Fruit fly (Drosophila melanogaster) whole organism, prepupa: Measurements from ENCODE around the gene Past1.

Experiments used
- Blimp-1 ChIP-seq: fragments of 200-800 bp; sonication (Bioruptor generic); optimal IDR thresholded peaks from 3 replicates; lab custom pipeline; 2017; ENCODE audit warnings: missing biosample characterization, missing genetic modification characterization, mild to moderate bottlenecking, moderate library complexity, missing genetic modification reagents
- CG15336 ChIP-seq: fragments of 200-800 bp; sonication (Bioruptor generic); IDR thresholded peaks from 2 replicates; pipeline ENCODE4 v1.3.6; 2022; ENCODE audit warnings: missing biosample characterization, missing genetic modification characterization
- Sox102F ChIP-seq: fragments of 200-800 bp; sonication (Bioruptor generic); optimal IDR thresholded peaks from 2 replicates; lab custom pipeline; 2016; ENCODE audit warnings: missing biosample characterization, mild to moderate bottlenecking, missing genetic modification characterization

- TF ChIP-seq CG15336 (GFP tag; lab: Robert Waterston, UW) (peak; percentile 67), Blimp-1 (peak; percentile 44), Sox102F (GFP tag; lab: Kevin White, UChicago) (peak; percentile 53)
Observed at dm6 chr3R:12719627-12720343, 22.7 kb downstream of the Past1 start.
